Fruit fly (Drosophila melanogaster) whole organism, embryonic: ENCODE results near the gene CG31908.
A peak's percentile ranks its signal among the peaks of the same experiment; 100 is the strongest.

Experiments
- Bgb ChIP-seq: fragments of 200-800 bp; sonication (Bioruptor generic); IDR thresholded peaks from 2 replicates; pipeline ENCODE4 v1.3.6; 2022; ENCODE audit warnings: missing biosample characterization, missing genetic modification characterization; ENCODE audit not compliant: partially characterized antibody
- Blimp-1 ChIP-seq: fragments of 200-800 bp; sonication (Bioruptor generic); optimal IDR thresholded peaks from 3 replicates; lab custom pipeline; 2018; ENCODE audit warnings: missing biosample characterization, missing genetic modification characterization, mild to moderate bottlenecking, moderate library complexity, missing genetic modification reagents
- CG15514 ChIP-seq: fragments of 200-800 bp; sonication (Bioruptor generic); optimal IDR thresholded peaks from 3 replicates; lab custom pipeline; 2017; ENCODE audit warnings: missing biosample characterization, missing genetic modification characterization, mild to moderate bottlenecking, moderate library complexity, missing genetic modification reagents
- CG16815 ChIP-seq: fragments of 200-800 bp; sonication (Bioruptor generic); optimal IDR thresholded peaks from 3 replicates; lab custom pipeline; 2017; ENCODE audit warnings: missing biosample characterization, mild to moderate bottlenecking, missing genetic modification characterization
- CG17385 ChIP-seq: fragments of 200-800 bp; sonication (Bioruptor generic); optimal IDR thresholded peaks from 3 replicates; lab custom pipeline; 2018; ENCODE audit warnings: missing biosample characterization, mild to moderate bottlenecking, missing genetic modification characterization
- CG17912 ChIP-seq: fragments of 200-800 bp; sonication (Bioruptor generic); optimal IDR thresholded peaks from 2 replicates; lab custom pipeline; 2018; ENCODE audit warnings: missing biosample characterization, mild to moderate bottlenecking, missing genetic modification characterization
- CG1832 ChIP-seq: fragments of 200-800 bp; sonication (Bioruptor generic); optimal IDR thresholded peaks from 2 replicates; lab custom pipeline; 2017; ENCODE audit warnings: missing biosample characterization, mild to moderate bottlenecking, missing genetic modification characterization, inconsistent platforms
- CG18599 ChIP-seq: fragments of 200-800 bp; sonication (Bioruptor generic); optimal IDR thresholded peaks from 3 replicates; lab custom pipeline; 2017; ENCODE audit warnings: missing biosample characterization, missing genetic modification characterization, mild to moderate bottlenecking, moderate library complexity, missing genetic modification reagents
- CG18764 ChIP-seq: fragments of 200-800 bp; sonication (Bioruptor generic); optimal IDR thresholded peaks from 3 replicates; lab custom pipeline; 2016; ENCODE audit warnings: missing biosample characterization, missing genetic modification characterization
- CG3726 ChIP-seq: fragments of 200-800 bp; sonication (Bioruptor generic); IDR thresholded peaks from 3 replicates; pipeline ENCODE4, ENCODE4 v1.3.6; 2022; ENCODE audit warnings: missing biosample characterization, missing genetic modification characterization
- CG4820 ChIP-seq: fragments of 200-800 bp; sonication (Bioruptor generic); optimal IDR thresholded peaks from 3 replicates; lab custom pipeline; 2016; ENCODE audit warnings: missing biosample characterization, missing genetic modification characterization
- CG4854 ChIP-seq: fragments of 200-800 bp; sonication (Bioruptor generic); optimal IDR thresholded peaks from 2 replicates; lab custom pipeline; 2016; ENCODE audit warnings: missing biosample characterization, missing genetic modification characterization, inconsistent platforms
- CG6654 ChIP-seq: fragments of 200-800 bp; sonication (Bioruptor generic); optimal IDR thresholded peaks from 2 replicates; lab custom pipeline; 2017; ENCODE audit warnings: missing biosample characterization, mild to moderate bottlenecking, missing genetic modification characterization
- CG8388 ChIP-seq: fragments of 200-800 bp; sonication (Bioruptor generic); optimal IDR thresholded peaks from 2 replicates; lab custom pipeline; 2019; ENCODE audit warnings: missing biosample characterization, mild to moderate bottlenecking, missing genetic modification characterization, moderate library complexity
- CG8765 ChIP-seq: fragments of 200-800 bp; sonication (Bioruptor generic); IDR thresholded peaks from 2 replicates; pipeline ENCODE4 v1.3.6; 2022; ENCODE audit warnings: missing biosample characterization, missing genetic modification characterization
- CG9817 ChIP-seq: fragments of 200-800 bp; sonication (Bioruptor generic); optimal IDR thresholded peaks from 2 replicates; lab custom pipeline; 2018; ENCODE audit warnings: missing biosample characterization, mild to moderate bottlenecking, missing genetic modification characterization, moderate library complexity
- D ChIP-seq, 2 experiments: fragments of 200-800 bp in 1 of 2; fragments of >200 bp in 1 of 2; sonication (Bioruptor generic) in 1 of 2; optimal IDR thresholded peaks; 2 replicates in 1 of 2; 3 replicates in 1 of 2; lab custom pipeline; 2017; ENCODE audit warnings: mild to moderate bottlenecking in 1 of 2, missing biosample characterization in 1 of 2, missing genetic modification characterization in 1 of 2, missing genetic modification reagents in 1 of 2
- E2f1 ChIP-seq: fragments of 200-800 bp; sonication (Bioruptor generic); IDR thresholded peaks from 2 replicates; pipeline ENCODE4 v1.3.6; 2022; ENCODE audit warnings: missing biosample characterization, missing genetic modification characterization
- Eip74EF ChIP-seq, 2 experiments: fragments of 200-800 bp in 1 of 2; fragments of >200 bp in 1 of 2; sonication (Bioruptor generic) in 1 of 2; optimal IDR thresholded peaks; 2 replicates each; lab custom pipeline; 2017 to 2019; ENCODE audit warnings: missing biosample characterization in 2 of 2, missing genetic modification characterization in 2 of 2, mild to moderate bottlenecking in 1 of 2, moderate library complexity in 1 of 2
- Ets97D ChIP-seq: fragments of 200-800 bp; sonication (Bioruptor generic); optimal IDR thresholded peaks from 3 replicates; lab custom pipeline; 2016; ENCODE audit warnings: missing biosample characterization, missing genetic modification characterization
- HLH3B ChIP-seq: fragments of 200-800 bp; sonication (Bioruptor generic); IDR thresholded peaks from 2 replicates; pipeline ENCODE4 v1.3.6; 2022; ENCODE audit warnings: missing biosample characterization, missing genetic modification characterization
- HLH4C ChIP-seq: fragments of 200-800 bp; sonication (Bioruptor generic); IDR thresholded peaks from 3 replicates; pipeline ENCODE4 v1.3.6; 2022; ENCODE audit warnings: missing biosample characterization, missing genetic modification characterization; ENCODE audit not compliant: partially characterized antibody
- Hmx ChIP-seq: fragments of 200-800 bp; sonication (Bioruptor generic); optimal IDR thresholded peaks from 2 replicates; lab custom pipeline; 2016; ENCODE audit warnings: missing biosample characterization, missing genetic modification characterization
- Kr ChIP-seq: fragments of 200-800 bp; sonication (Bioruptor generic); optimal IDR thresholded peaks from 2 replicates; lab custom pipeline; 2017; ENCODE audit warnings: missing biosample characterization, mild to moderate bottlenecking, missing genetic modification characterization
- NFAT ChIP-seq: fragments of 200-800 bp; sonication (Bioruptor generic); IDR thresholded peaks from 2 replicates; pipeline ENCODE4 v1.3.6; 2022; ENCODE audit warnings: missing biosample characterization, missing genetic modification characterization
- Nf-YA ChIP-seq: fragments of 200-800 bp; sonication (Bioruptor generic); IDR thresholded peaks from 2 replicates; pipeline ENCODE4 v1.3.6; 2022; ENCODE audit warnings: missing biosample characterization, missing genetic modification characterization
- NfI ChIP-seq: fragments of 200-800 bp; sonication (Bioruptor generic); optimal IDR thresholded peaks from 3 replicates; lab custom pipeline; 2018; ENCODE audit warnings: missing biosample characterization, mild to moderate bottlenecking, missing genetic modification characterization, moderate library complexity
- Spps ChIP-seq: fragments of 200-800 bp; sonication (Bioruptor generic); optimal IDR thresholded peaks from 2 replicates; lab custom pipeline; 2018; ENCODE audit warnings: missing biosample characterization, mild to moderate bottlenecking, missing genetic modification characterization
- Trl ChIP-seq, 3 experiments: fragments of >200 bp in 2 of 3; fragments of 200-800 bp in 1 of 3; sonication (Bioruptor generic) in 1 of 3; optimal IDR thresholded peaks; 2 replicates in 1 of 3; 3 replicates in 2 of 3; lab custom pipeline; 2016 to 2017; ENCODE audit warnings: missing biosample characterization in 1 of 3, missing genetic modification characterization in 1 of 3
- chm ChIP-seq: fragments of 200-800 bp; sonication (Bioruptor generic); IDR thresholded peaks from 2 replicates; pipeline ENCODE4 v1.3.6; 2022; ENCODE audit warnings: missing biosample characterization, missing genetic modification characterization
- crc ChIP-seq: fragments of 200-800 bp; sonication (Bioruptor generic); optimal IDR thresholded peaks from 2 replicates; lab custom pipeline; 2016; ENCODE audit warnings: missing biosample characterization, missing genetic modification characterization
- ewg ChIP-seq: fragments of 200-800 bp; sonication (Bioruptor generic); optimal IDR thresholded peaks from 3 replicates; lab custom pipeline; 2017; ENCODE audit warnings: mild to moderate bottlenecking, missing biosample characterization, missing genetic modification reagents, missing genetic modification characterization
- exex ChIP-seq: fragments of 200-800 bp; sonication (Bioruptor generic); optimal IDR thresholded peaks from 4 replicates; lab custom pipeline; 2018; ENCODE audit warnings: missing biosample characterization, mild to moderate bottlenecking, missing genetic modification characterization, moderate library complexity
- fd102C ChIP-seq: fragments of 200-800 bp; sonication (Bioruptor generic); optimal IDR thresholded peaks from 2 replicates; lab custom pipeline; 2018; ENCODE audit warnings: missing biosample characterization, mild to moderate bottlenecking, missing genetic modification characterization, moderate library complexity
- grau ChIP-seq: fragments of 200-800 bp; optimal IDR thresholded peaks from 3 replicates; lab custom pipeline; 2019; ENCODE audit warnings: missing biosample characterization, mild to moderate bottlenecking, missing genetic modification characterization, moderate library complexity
- lab ChIP-seq: fragments of 200-800 bp; sonication (Bioruptor generic); optimal IDR thresholded peaks from 3 replicates; lab custom pipeline; 2017; ENCODE audit warnings: missing biosample characterization, missing genetic modification characterization, mild to moderate bottlenecking, moderate library complexity, missing genetic modification reagents
- nerfin-2 ChIP-seq: fragments of 200-800 bp; sonication (Bioruptor generic); IDR thresholded peaks from 2 replicates; pipeline ENCODE4 v1.3.6; 2022; ENCODE audit warnings: missing biosample characterization, missing genetic modification characterization; ENCODE audit not compliant: partially characterized antibody
- onecut ChIP-seq: fragments of 200-800 bp; sonication (Bioruptor generic); IDR thresholded peaks from 2 replicates; pipeline ENCODE4 v1.3.6; 2022; ENCODE audit warnings: missing biosample characterization, missing genetic modification characterization
- org-1 ChIP-seq: fragments of 200-800 bp; sonication (Bioruptor generic); optimal IDR thresholded peaks from 2 replicates; lab custom pipeline; 2017; ENCODE audit warnings: missing biosample characterization, missing genetic modification characterization
- prd ChIP-seq, 3 experiments: fragments of >200 bp in 2 of 3; fragments of 200-800 bp in 1 of 3; sonication (Bioruptor generic) in 1 of 3; optimal IDR thresholded peaks in 2 of 3; IDR thresholded peaks in 1 of 3; 2 replicates in 2 of 3; 3 replicates in 1 of 3; pipeline versions ENCODE4 v1.3.6 to Lab custom; 2017 to 2022; ENCODE audit warnings: missing biosample characterization in 1 of 3, missing genetic modification characterization in 1 of 3
- psq ChIP-seq: fragments of 200-800 bp; sonication (Bioruptor generic); optimal IDR thresholded peaks from 2 replicates; lab custom pipeline; 2017; ENCODE audit warnings: missing biosample characterization, missing genetic modification characterization
- pzg ChIP-seq: fragments of 200-800 bp; sonication (Bioruptor generic); optimal IDR thresholded peaks from 3 replicates; lab custom pipeline; 2018; ENCODE audit warnings: missing biosample characterization, mild to moderate bottlenecking, missing genetic modification characterization, moderate library complexity
- sisA ChIP-seq: fragments of 200-800 bp; sonication (Bioruptor generic); IDR thresholded peaks from 2 replicates; pipeline ENCODE4 v1.3.6; 2022; ENCODE audit warnings: missing biosample characterization, missing genetic modification characterization
- so ChIP-seq: fragments of 200-800 bp; sonication (Bioruptor generic); IDR thresholded peaks from 3 replicates; pipeline ENCODE4 v1.3.6; 2022; ENCODE audit warnings: missing biosample characterization, missing genetic modification characterization
- sob ChIP-seq: fragments of 200-800 bp; sonication (Bioruptor generic); IDR thresholded peaks from 2 replicates; pipeline ENCODE4 v1.3.6; 2022; ENCODE audit warnings: missing biosample characterization, missing genetic modification characterization
- unpg ChIP-seq: fragments of 200-800 bp; sonication (Bioruptor generic); optimal IDR thresholded peaks from 3 replicates; lab custom pipeline; 2018; ENCODE audit warnings: missing biosample characterization, mild to moderate bottlenecking, missing genetic modification characterization, moderate library complexity
- yki ChIP-seq: fragments of >200 bp; optimal IDR thresholded peaks from 3 replicates; lab custom pipeline; 2018

CG31908 gene

DNA sequence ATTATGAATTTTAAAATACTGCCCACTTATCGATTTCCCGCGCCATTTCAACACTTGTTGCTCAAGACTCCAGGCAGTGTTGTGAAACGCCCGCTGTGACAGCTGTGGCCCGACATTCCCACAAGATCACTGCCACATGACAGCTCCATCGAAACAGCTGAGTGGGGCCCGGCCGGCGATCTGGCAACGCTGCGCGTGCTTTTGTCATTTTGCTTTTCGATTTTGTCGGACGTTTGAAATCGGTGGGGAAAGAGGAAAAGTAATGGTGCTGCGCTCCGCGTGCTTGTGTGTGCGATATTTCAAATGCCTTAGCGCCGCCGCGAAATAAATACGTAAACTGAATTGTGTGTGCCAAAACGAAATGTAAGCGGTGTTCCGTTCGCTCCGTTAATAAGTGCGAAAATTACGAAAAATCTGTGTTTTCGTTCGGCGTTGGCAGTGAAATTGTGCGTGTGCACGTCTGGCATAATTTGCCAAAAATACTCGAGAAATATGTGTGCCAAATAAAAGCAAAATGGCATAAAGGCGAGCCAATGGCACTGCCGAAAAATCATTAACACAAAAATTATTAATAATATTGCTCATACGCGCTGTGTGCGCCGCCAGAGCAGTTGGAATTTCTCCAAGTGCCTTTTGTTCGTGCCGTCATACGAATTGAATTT, 15.1 kb upstream of the CG31908 start (continued):
- TF ChIP-seq exex (tag; lab: Kevin White, UChicago), result peak; percentile 12
- peak; percentile 96 for TF ChIP-seq Ets97D
- peak; percentile 64 for TF ChIP-seq sob (GFP tag; lab: Robert Waterston, UW)
- peak; percentile 47 for TF ChIP-seq org-1 (GFP tag; lab: Kevin White, UChicago)
- TF ChIP-seq prd (optimal IDR thresholded peaks at IDR 0.05; lab: Kevin White, UChicago), result no peak
- peak; percentile 55; the same call in 2 of the 3 replicates for TF ChIP-seq prd (GFP tag; IDR thresholded peaks at IDR 0.05; lab: Robert Waterston, UW)
- TF ChIP-seq HLH4C (GFP tag; lab: Robert Waterston, UW), result peak; percentile 59
- peak; percentile 47 for TF ChIP-seq ewg (GFP tag; lab: Kevin White, UChicago)
- peak; percentile 79 for TF ChIP-seq onecut
- TF ChIP-seq Spps (tag; lab: Kevin White, UChicago), result no peak
- no peak for TF ChIP-seq Trl (optimal IDR thresholded peaks at IDR 0.05; lab: Kevin White, UChicago)
- peak; percentile 50 for TF ChIP-seq Trl (GFP tag; optimal IDR thresholded peaks at IDR 0.05; lab: Kevin White, UChicago)
- 0 out of 3 replicates have a peak, but pooled peaks have one; percentile 52 for TF ChIP-seq CG3726 (GFP tag; lab: Robert Waterston, UW)
- no peak for TF ChIP-seq D (optimal IDR thresholded peaks at IDR 0.05; lab: Kevin White, UChicago)
- no peak for TF ChIP-seq D (GFP tag; optimal IDR thresholded peaks at IDR 0.05; lab: Kevin White, UChicago)
- TF ChIP-seq grau (tag; lab: Kevin White, UChicago), result peak; percentile 19
- peak; percentile 86 for TF ChIP-seq CG15514 (GFP tag; lab: Kevin White, UChicago)
- peak; percentile 27 for TF ChIP-seq NfI (GFP tag; lab: Kevin White, UChicago)
- TF ChIP-seq Nf-YA (GFP tag; lab: Robert Waterston, UW), result peak; percentile 44; the same call in 1 of the 2 replicates
- peak; percentile 83 for TF ChIP-seq lab (GFP tag; lab: Kevin White, UChicago)
- TF ChIP-seq E2f1 (GFP tag; lab: Robert Waterston, UW), result peak; percentile 6
- no peak for TF ChIP-seq CG4820 (GFP tag; lab: Kevin White, UChicago)
- no peak for TF ChIP-seq CG4854 (GFP tag; lab: Kevin White, UChicago)
- no peak for TF ChIP-seq crc (GFP tag; lab: Kevin White, UChicago)
- TF ChIP-seq CG18599 (GFP tag; lab: Kevin White, UChicago), result peak; percentile 57
- TF ChIP-seq fd102C (GFP tag; lab: Kevin White, UChicago), result no peak
- no peak for TF ChIP-seq CG1832 (GFP tag; lab: Kevin White, UChicago)
- peak; percentile 99 for TF ChIP-seq pzg (GFP tag; lab: Kevin White, UChicago)
- peak; percentile 46; the same call in 1 of the 2 replicates for TF ChIP-seq nerfin-2 (GFP tag; lab: Robert Waterston, UW)
- TF ChIP-seq Blimp-1 (GFP tag; lab: Kevin White, UChicago), result peak; percentile 9
- TF ChIP-seq Kr (GFP tag; lab: Kevin White, UChicago), result no peak
- TF ChIP-seq HLH3B (GFP tag; lab: Robert Waterston, UW), result peak; percentile 59
- TF ChIP-seq yki (lab: Kevin White, UChicago), result no peak
- TF ChIP-seq CG8388 (GFP tag; lab: Kevin White, UChicago), result no peak
- TF ChIP-seq CG16815, result no peak
- TF ChIP-seq CG17385 (GFP tag; lab: Kevin White, UChicago), result peak; percentile 57
- peak; percentile 35 for TF ChIP-seq so (GFP tag; lab: Robert Waterston, UW)
- TF ChIP-seq chm (GFP tag; lab: Robert Waterston, UW), result peak; percentile 64
- no peak for TF ChIP-seq psq (GFP tag; lab: Kevin White, UChicago)
- TF ChIP-seq CG9817 (tag; lab: Kevin White, UChicago), result peak; percentile 23
- TF ChIP-seq CG17912 (GFP tag; lab: Kevin White, UChicago), result peak; percentile 55
- TF ChIP-seq Hmx (GFP tag; lab: Kevin White, UChicago), result no peak
- TF ChIP-seq Bgb (GFP tag; lab: Robert Waterston, UW), result peak; percentile 82
- no peak for TF ChIP-seq CG6654 (GFP tag; lab: Kevin White, UChicago)
- TF ChIP-seq unpg (GFP tag; lab: Kevin White, UChicago), result no peak
- peak; percentile 57 for TF ChIP-seq sisA (GFP tag; lab: Robert Waterston, UW)
- TF ChIP-seq CG18764 (GFP tag; lab: Kevin White, UChicago), result no peak
- peak; percentile 60 for TF ChIP-seq NFAT (GFP tag; lab: Robert Waterston, UW)
- TF ChIP-seq Eip74EF (GFP tag; optimal IDR thresholded peaks at IDR 0.05; lab: Kevin White, UChicago), result peak in 1 of 2 experiments; percentile 47
- TF ChIP-seq CG8765 (GFP tag; lab: Robert Waterston, UW), result no peak
